Fruit fly (Drosophila melanogaster): ENCODE measurements around the gene CG45263.

DNA sequence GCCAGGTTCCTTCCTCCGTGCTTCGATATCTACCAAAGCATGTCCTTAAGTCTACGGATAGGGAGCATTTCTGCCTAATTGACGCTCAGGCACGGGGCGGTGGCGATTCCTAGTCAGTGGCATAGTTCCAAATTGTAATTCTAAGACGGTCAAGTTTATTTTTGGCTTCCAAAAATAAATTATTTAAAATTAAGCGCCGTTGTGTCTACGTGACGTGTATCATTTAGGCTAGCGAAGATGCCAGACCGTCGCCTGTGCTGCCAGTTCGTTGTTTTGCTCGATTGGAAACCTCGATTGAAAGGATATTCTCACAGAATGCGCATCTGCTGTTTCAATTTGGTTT is 128.3 kb downstream of the CG45263 start:
- TF ChIP-seq pan (optimal IDR thresholded peaks at IDR 0.05) = no peak
- no peak for TF ChIP-seq usp (GFP tag; optimal IDR thresholded peaks at IDR 0.05)
- TF ChIP-seq Dll (optimal IDR thresholded peaks at IDR 0.05) = no peak
- TF ChIP-seq CG8478 (optimal IDR thresholded peaks at IDR 0.05) = no peak
- TF ChIP-seq psq (optimal IDR thresholded peaks at IDR 0.05) = no peak
- no peak for TF ChIP-seq EcR (GFP tag; optimal IDR thresholded peaks at IDR 0.05)
